Worm (Caenorhabditis elegans): ENCODE data around the gene R02F11.11.

The R02F11.11 gene

ce11 chrV:4794308-4794707, 2.6 kb downstream of the R02F11.11 start, which contains the start of gene R02F11.2:
TSS of gene R02F11.2 (plus strand) at chrV:4794599.
- TF ChIP-seq aptf-2 (GFP tag; conservative IDR thresholded peaks at IDR 0.05) (no peak), F49E8.2 (tag; optimal IDR thresholded peaks at IDR 0.05; ENCODE audit: insufficient read depth) (no peak)

ce11 chrV:4800794-4801193, 9.1 kb downstream of the R02F11.11 start, which contains the start of gene R02F11.1:
TSS of gene R02F11.1 (plus strand) at chrV:4801094.
- TF ChIP-seq bed-2 (GFP tag; IDR thresholded peaks at IDR 0.05) (no peak), xnd-1 (tag; optimal IDR thresholded peaks at IDR 0.05) (no peak), egl-18 (GFP tag; IDR thresholded peaks at IDR 0.05) (no peak), hsf-1 (GFP tag; IDR thresholded peaks at IDR 0.05) (0 out of 2 replicates have a peak, but pooled peaks have one; percentile 22)

ce11 chrV:4801943-4802342, 10.3 kb downstream of the R02F11.11 start:
- TF ChIP-seq pbrm-1 (GFP tag; IDR thresholded peaks at IDR 0.05) (no peak), F22D6.2 (tag; optimal IDR thresholded peaks at IDR 0.05) (no peak), ceh-27 (GFP tag; optimal IDR thresholded peaks at IDR 0.05) (no peak), ztf-6 (GFP tag; IDR thresholded peaks at IDR 0.05) (no peak), ztf-25 (GFP tag; IDR thresholded peaks at IDR 0.05) (0 out of 2 replicates have a peak, but pooled peaks have one; percentile 10), let-607 (tag; optimal IDR thresholded peaks at IDR 0.05) (no peak), zim-3 (tag; optimal IDR thresholded peaks at IDR 0.05) (no peak), ZK185.1 (tag; optimal IDR thresholded peaks at IDR 0.05; ENCODE audit: poor library complexity, severe bottlenecking) (no peak), attf-3 (GFP tag; conservative IDR thresholded peaks at IDR 0.05) (no peak), cebp-1 (GFP tag; IDR thresholded peaks at IDR 0.05) (no peak), cebp-1 (tag; optimal IDR thresholded peaks at IDR 0.05) (no peak), zfh-2 (GFP tag; conservative IDR thresholded peaks at IDR 0.05) (peak; percentile 71), him-1 (tag; optimal IDR thresholded peaks at IDR 0.05) (no peak), attf-6 (GFP tag; IDR thresholded peaks at IDR 0.05) (no peak)

- TF ChIP-seq akir-1 (GFP tag; optimal IDR thresholded peaks at IDR 0.05) (no peak), cebp-1 (GFP tag; IDR thresholded peaks at IDR 0.05) (no peak), cebp-1 (tag; optimal IDR thresholded peaks at IDR 0.05) (no peak), ekl-4 (GFP tag; IDR thresholded peaks at IDR 0.05) (no peak), mel-28 (tag; optimal IDR thresholded peaks at IDR 0.05; ENCODE audit: borderline replicate concordance) (no peak), sptf-2 (GFP tag; optimal IDR thresholded peaks at IDR 0.05) (no peak), ccch-3 (GFP tag; optimal IDR thresholded peaks at IDR 0.05) (no peak), F57C9.4 (tag; optimal IDR thresholded peaks at IDR 0.05) (no peak), F52B5.7 (tag; optimal IDR thresholded peaks at IDR 0.05) (no peak), efl-1 (GFP tag; optimal IDR thresholded peaks at IDR 0.05) (no peak), nhr-27 (tag; optimal IDR thresholded peaks at IDR 0.05) (no peak), T07F8.4 (tag; optimal IDR thresholded peaks at IDR 0.05) (no peak)
These were observed 14.2 kb downstream of the R02F11.11 start, which contains the start of gene R02F11.3 for ce11 chrV:4805847-4806246. TSS of gene R02F11.3 (minus strand) at chrV:4805947.

- TF ChIP-seq nfyb-1 (GFP tag; IDR thresholded peaks at IDR 0.05) (no peak), hmg-1.2 (GFP tag; IDR thresholded peaks at IDR 0.05) (peak; percentile 28; the same call in 1 of the 2 replicates)
These were observed 15.2 kb downstream of the R02F11.11 start for ce11 chrV:4806859-4807258.
